Worm (Caenorhabditis elegans) whole organism, late embryonic: ENCODE measurements around the gene ddx-23.

Experiments used
- C08G9.2 ChIP-seq: sonication (generic microtip); optimal IDR thresholded peaks from 2 replicates; lab custom pipeline; 2016; ENCODE audit warnings: mild to moderate bottlenecking, missing genetic modification characterization, moderate library complexity, missing compliant biosample characterization
- ahr-1 ChIP-seq: sonication (generic microtip); optimal IDR thresholded peaks from 2 replicates; lab custom pipeline; 2016; ENCODE audit warnings: missing genetic modification characterization, missing compliant biosample characterization
- ama-1 ChIP-seq: fragments of 150-350 bp; optimal IDR thresholded peaks from 2 replicates; lab custom pipeline; 2014
- ceh-30 ChIP-seq: fragments of 150-350 bp; optimal IDR thresholded peaks from 2 replicates; lab custom pipeline; 2014; ENCODE audit warnings: missing biosample characterization, missing genetic modification characterization
- gmeb-2 ChIP-seq: sonication (generic microtip); optimal IDR thresholded peaks from 2 replicates; lab custom pipeline; 2016; ENCODE audit warnings: missing genetic modification characterization, inconsistent platforms, missing compliant biosample characterization
- hlh-30 ChIP-seq: sonication (generic microtip); optimal IDR thresholded peaks from 2 replicates; lab custom pipeline; 2017; ENCODE audit warnings: antibody characterized with exemption, missing genetic modification characterization, missing compliant biosample characterization; ENCODE audit not compliant: insufficient read depth
- pha-2 ChIP-seq: sonication (generic microtip); optimal IDR thresholded peaks from 2 replicates; lab custom pipeline; 2017; ENCODE audit warnings: mild to moderate bottlenecking, missing genetic modification characterization, missing compliant biosample characterization
- pha-4 ChIP-seq: fragments of 150-350 bp; optimal IDR thresholded peaks from 2 replicates; lab custom pipeline; 2018; ENCODE audit warnings: missing biosample characterization, missing genetic modification reagents, missing genetic modification characterization
- pqm-1 ChIP-seq: sonication (generic microtip); optimal IDR thresholded peaks from 2 replicates; lab custom pipeline; 2016; ENCODE audit warnings: missing genetic modification characterization, missing compliant biosample characterization
- pros-1 ChIP-seq: fragments of 150-350 bp; optimal IDR thresholded peaks from 2 replicates; lab custom pipeline; 2014; ENCODE audit warnings: missing biosample characterization, missing genetic modification reagents, missing genetic modification characterization
- tbx-2 ChIP-seq: sonication (generic microtip); optimal IDR thresholded peaks from 2 replicates; lab custom pipeline; 2016; ENCODE audit warnings: missing genetic modification characterization, missing compliant biosample characterization
- zip-5 ChIP-seq: sonication (generic microtip); optimal IDR thresholded peaks from 2 replicates; lab custom pipeline; 2016; ENCODE audit warnings: missing genetic modification characterization, missing compliant biosample characterization

DNA sequence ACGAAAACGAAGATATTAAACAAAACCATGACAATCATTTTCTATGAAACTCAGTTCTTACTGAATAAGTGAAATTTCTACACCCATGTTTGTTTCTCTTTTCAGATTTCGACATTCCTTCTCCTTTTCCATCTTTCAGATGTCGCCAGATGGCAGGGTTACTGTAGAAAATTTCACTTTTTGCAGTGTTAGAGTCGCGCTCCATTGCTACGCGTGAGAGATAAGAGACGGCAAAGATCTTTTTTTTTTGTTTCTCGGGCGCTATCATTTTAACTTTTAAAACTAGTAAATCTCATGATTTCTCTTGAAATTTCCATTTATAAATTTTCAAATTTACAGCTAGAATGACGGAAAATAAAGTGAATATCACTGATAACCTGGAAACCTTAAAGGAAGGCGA is 25.1 kb upstream of the ddx-23 start, which contains the start of the genes mig-21 and F01F1.2:
- TF ChIP-seq gmeb-2 = no peak
- no peak for TF ChIP-seq pros-1 (tag; lab: Kevin White, UChicago)
- no peak for TF ChIP-seq zip-5 (tag; lab: Kevin White, UChicago)
- TF ChIP-seq ceh-30 (tag; lab: Kevin White, UChicago) = no peak
- TF ChIP-seq ama-1 (lab: Kevin White, UChicago) = no peak
- no peak for TF ChIP-seq C08G9.2 (tag; lab: Kevin White, UChicago)
- TF ChIP-seq pha-4 (tag; lab: Kevin White, UChicago) = no peak
- TF ChIP-seq pha-2 (tag; lab: Kevin White, UChicago) = no peak
- no peak for TF ChIP-seq ahr-1 (tag; lab: Kevin White, UChicago)
- TF ChIP-seq hlh-30 = no peak
- no peak for TF ChIP-seq tbx-2
- no peak for TF ChIP-seq pqm-1
